Worm (Caenorhabditis elegans) whole organism, L4 larva: Measurements from ENCODE around the gene mep-1.
A peak's percentile ranks its signal among the peaks of the same experiment; 100 is the strongest.

Source experiments
- F10B5.3 ChIP-seq: sonication (generic microtip); optimal IDR thresholded peaks from 2 replicates; lab custom pipeline; 2016; ENCODE audit warnings: mild to moderate bottlenecking, missing genetic modification characterization, missing compliant biosample characterization
- F26F4.8 ChIP-seq: fragments of 200-800 bp; sonication (Bioruptor generic); conservative IDR thresholded peaks from 2 replicates; pipeline ENCODE4 v1.3.6; 2022; ENCODE audit warnings: missing genetic modification characterization, missing compliant biosample characterization
- F37D6.2 ChIP-seq: sonication (generic microtip); optimal IDR thresholded peaks from 2 replicates; lab custom pipeline; 2016; ENCODE audit warnings: mild to moderate bottlenecking, missing genetic modification characterization, missing compliant biosample characterization
- F44E2.7 ChIP-seq: fragments of 200-800 bp; sonication (Bioruptor generic); IDR thresholded peaks from 2 replicates; pipeline ENCODE4 v2.1.2; 2022; ENCODE audit warnings: missing genetic modification characterization, missing compliant biosample characterization
- T20F7.1 ChIP-seq: fragments of 200-800 bp; sonication (Bioruptor generic); optimal IDR thresholded peaks from 2 replicates; lab custom pipeline; 2018; ENCODE audit warnings: mild to moderate bottlenecking, missing genetic modification characterization, missing compliant biosample characterization
- Y48G9A.11 ChIP-seq: fragments of 200-800 bp; sonication (Bioruptor generic); IDR thresholded peaks from 2 replicates; pipeline ENCODE4 v1.3.6; 2022; ENCODE audit warnings: missing genetic modification reagents, missing genetic modification characterization, missing compliant biosample characterization
- Y75B8A.6 ChIP-seq: fragments of 200-800 bp; sonication (Bioruptor generic); IDR thresholded peaks from 2 replicates; pipeline ENCODE4 v1.3.6; 2022; ENCODE audit warnings: missing genetic modification reagents, missing genetic modification characterization, missing compliant biosample characterization
- ZK337.2 ChIP-seq: fragments of 200-800 bp; sonication (Bioruptor generic); IDR thresholded peaks from 2 replicates; pipeline ENCODE4 v1.3.6; 2022; ENCODE audit warnings: missing genetic modification reagents, missing genetic modification characterization, missing compliant biosample characterization
- aha-1 ChIP-seq: fragments of 150-350 bp; peaks from one replicate; lab custom pipeline; 2014; ENCODE audit warnings: missing biosample characterization, missing genetic modification characterization
- aly-2 ChIP-seq: sonication (generic microtip); optimal IDR thresholded peaks from 2 replicates; lab custom pipeline; 2018; ENCODE audit warnings: missing biosample characterization, missing genetic modification characterization
- attf-4 ChIP-seq: sonication (generic microtip); optimal IDR thresholded peaks from 3 replicates; lab custom pipeline; 2017; ENCODE audit warnings: missing biosample characterization, missing genetic modification characterization
- ceh-20 ChIP-seq: fragments of 200-800 bp; sonication (Bioruptor generic); IDR thresholded peaks from 2 replicates; pipeline ENCODE4 v1.3.6; 2022; ENCODE audit warnings: missing genetic modification reagents, missing genetic modification characterization, missing compliant biosample characterization
- ceh-28 ChIP-seq: fragments of 150-350 bp; optimal IDR thresholded peaks from 2 replicates; lab custom pipeline; 2014; ENCODE audit warnings: missing biosample characterization, missing genetic modification reagents, missing genetic modification characterization
- ceh-44 ChIP-seq: fragments of 200-800 bp; sonication (Bioruptor generic); IDR thresholded peaks from 2 replicates; pipeline ENCODE4 v1.3.6; 2022; ENCODE audit warnings: missing genetic modification reagents, missing genetic modification characterization, missing compliant biosample characterization
- ceh-62 ChIP-seq: sonication (generic microtip); optimal IDR thresholded peaks from 2 replicates; lab custom pipeline; 2017; ENCODE audit warnings: missing biosample characterization, missing genetic modification characterization
- cey-2 ChIP-seq: sonication (generic microtip); optimal IDR thresholded peaks from 3 replicates; lab custom pipeline; 2017; ENCODE audit warnings: missing genetic modification characterization, mild to moderate bottlenecking, missing compliant biosample characterization, antibody characterized with exemption, borderline replicate concordance; ENCODE audit not compliant: insufficient read depth
- daf-12 ChIP-seq: fragments of 150-350 bp; optimal IDR thresholded peaks from 2 replicates; lab custom pipeline; 2014; ENCODE audit warnings: missing biosample characterization, missing genetic modification reagents, missing genetic modification characterization
- daf-19 ChIP-seq: fragments of 200-800 bp; sonication (Bioruptor generic); conservative IDR thresholded peaks from 2 replicates; pipeline ENCODE4 v1.3.6; 2022; ENCODE audit warnings: missing genetic modification characterization, missing compliant biosample characterization
- dmd-6 ChIP-seq: fragments of 200-800 bp; sonication (Bioruptor generic); IDR thresholded peaks from 2 replicates; pipeline ENCODE4 v1.3.6; 2022; ENCODE audit warnings: missing genetic modification reagents, missing genetic modification characterization, missing compliant biosample characterization
- dmd-9 ChIP-seq: fragments of 200-800 bp; sonication (Bioruptor generic); IDR thresholded peaks from 2 replicates; pipeline ENCODE4 v1.3.6; 2022; ENCODE audit warnings: missing genetic modification reagents, missing genetic modification characterization, missing compliant biosample characterization
- dve-1 ChIP-seq: sonication (generic microtip); optimal IDR thresholded peaks from 2 replicates; lab custom pipeline; 2017; ENCODE audit warnings: antibody characterized with exemption, mild to moderate bottlenecking, missing genetic modification characterization, missing compliant biosample characterization; ENCODE audit not compliant: insufficient read depth
- gei-8 ChIP-seq: fragments of 200-800 bp; sonication (Bioruptor generic); optimal IDR thresholded peaks from 2 replicates; lab custom pipeline; 2018; ENCODE audit warnings: mild to moderate bottlenecking, missing genetic modification characterization, missing compliant biosample characterization
- hlh-30 ChIP-seq: sonication (generic microtip); optimal IDR thresholded peaks from 2 replicates; lab custom pipeline; 2017; ENCODE audit warnings: antibody characterized with exemption, mild to moderate bottlenecking, missing genetic modification characterization, missing compliant biosample characterization; ENCODE audit not compliant: insufficient read depth
- hmg-1.1 ChIP-seq: fragments of 200-800 bp; sonication (Bioruptor generic); IDR thresholded peaks from 2 replicates; pipeline ENCODE4 v1.3.6; 2022; ENCODE audit warnings: missing genetic modification reagents, missing genetic modification characterization, missing compliant biosample characterization
- lin-1 ChIP-seq: fragments of 200-800 bp; sonication (Bioruptor generic); IDR thresholded peaks from 2 replicates; pipeline ENCODE4 v1.3.6; 2022; ENCODE audit warnings: missing genetic modification reagents, missing genetic modification characterization, missing compliant biosample characterization
- lir-3 ChIP-seq: sonication (generic microtip); optimal IDR thresholded peaks from 2 replicates; lab custom pipeline; 2016; ENCODE audit warnings: mild to moderate bottlenecking, missing genetic modification characterization, missing compliant biosample characterization
- lsy-2 ChIP-seq, 2 experiments: fragments of 150-350 bp in 1 of 2; sonication (generic microtip) in 1 of 2; optimal IDR thresholded peaks; 2 replicates each; lab custom pipeline; 2014 to 2017; ENCODE audit warnings: missing biosample characterization in 2 of 2, missing genetic modification characterization in 2 of 2
- madf-5 ChIP-seq, 2 experiments: fragments of 200-800 bp; sonication (Bioruptor generic); IDR thresholded peaks; 2 replicates each; pipeline ENCODE4 v1.3.6; 2022; ENCODE audit warnings: missing compliant biosample characterization in 2 of 2, missing genetic modification characterization in 2 of 2
- mep-1 ChIP-seq: fragments of 150-350 bp; sonication (generic microtip); optimal IDR thresholded peaks from 3 replicates; lab custom pipeline; 2014; ENCODE audit warnings: missing biosample characterization, missing genetic modification characterization
- mxl-2 ChIP-seq: fragments of 200-800 bp; sonication (Bioruptor generic); conservative IDR thresholded peaks from 2 replicates; pipeline ENCODE4 v1.3.6; 2022; ENCODE audit warnings: missing genetic modification reagents, missing genetic modification characterization, missing compliant biosample characterization
- nhr-10 ChIP-seq: fragments of 150-350 bp; optimal IDR thresholded peaks from 2 replicates; lab custom pipeline; 2014; ENCODE audit warnings: missing biosample characterization, missing genetic modification characterization
- nhr-102 ChIP-seq: sonication (generic microtip); optimal IDR thresholded peaks from 2 replicates; lab custom pipeline; 2016; ENCODE audit warnings: mild to moderate bottlenecking, missing genetic modification characterization, moderate library complexity, missing compliant biosample characterization
- nhr-237 ChIP-seq: sonication (generic microtip); optimal IDR thresholded peaks from 2 replicates; lab custom pipeline; 2017; ENCODE audit warnings: missing biosample characterization, missing genetic modification characterization
- nhr-25 ChIP-seq: sonication (generic microtip); optimal IDR thresholded peaks from 2 replicates; lab custom pipeline; 2017; ENCODE audit warnings: missing genetic modification characterization, mild to moderate bottlenecking, missing compliant biosample characterization, antibody characterized with exemption, moderate library complexity, borderline replicate concordance; ENCODE audit not compliant: insufficient read depth
- nhr-42 ChIP-seq: fragments of 200-800 bp; sonication (Bioruptor generic); IDR thresholded peaks from 2 replicates; pipeline ENCODE4 v1.3.6; 2022; ENCODE audit warnings: missing genetic modification characterization, missing compliant biosample characterization
- nhr-6 ChIP-seq: fragments of 150-350 bp; optimal IDR thresholded peaks from 2 replicates; lab custom pipeline; 2014; ENCODE audit warnings: missing biosample characterization, missing genetic modification characterization
- nhr-76 ChIP-seq: fragments of 150-350 bp; optimal IDR thresholded peaks from 2 replicates; lab custom pipeline; 2014; ENCODE audit warnings: missing biosample characterization, missing genetic modification characterization
- pha-4 ChIP-seq, 2 experiments: fragments of 150-350 bp in 1 of 2; fragments of 200-800 bp in 1 of 2; sonication (Bioruptor generic) in 1 of 2; IDR thresholded peaks in 1 of 2; optimal IDR thresholded peaks in 1 of 2; 2 replicates each; pipeline versions ENCODE4 v1.3.6 to Lab custom; 2014 to 2022; ENCODE audit warnings: missing genetic modification characterization in 2 of 2, missing genetic modification reagents in 2 of 2, missing biosample characterization in 1 of 2, missing compliant biosample characterization in 1 of 2
- php-3 ChIP-seq: fragments of 200-800 bp; sonication (Bioruptor generic); IDR thresholded peaks from 2 replicates; pipeline ENCODE4 v1.3.6; 2022; ENCODE audit warnings: missing genetic modification reagents, missing genetic modification characterization, missing compliant biosample characterization
- pqm-1 ChIP-seq: sonication (generic microtip); optimal IDR thresholded peaks from 2 replicates; lab custom pipeline; 2017; ENCODE audit warnings: missing biosample characterization, missing genetic modification characterization
- skn-1 ChIP-seq: fragments of 150-350 bp; optimal IDR thresholded peaks from 2 replicates; lab custom pipeline; 2014; ENCODE audit warnings: missing biosample characterization, missing genetic modification characterization
- snpc-1.2 ChIP-seq: fragments of 200-800 bp; sonication (Bioruptor generic); IDR thresholded peaks from 2 replicates; pipeline ENCODE4 v1.3.6; 2022; ENCODE audit warnings: missing genetic modification reagents, missing genetic modification characterization, missing compliant biosample characterization
- snpc-4 ChIP-seq: fragments of 150-350 bp; optimal IDR thresholded peaks from 2 replicates; lab custom pipeline; 2014; ENCODE audit warnings: missing biosample characterization, missing genetic modification characterization
- spr-1 ChIP-seq: sonication (generic microtip); optimal IDR thresholded peaks from 2 replicates; lab custom pipeline; 2016; ENCODE audit warnings: mild to moderate bottlenecking, missing genetic modification characterization, missing compliant biosample characterization
- tra-1 ChIP-seq: fragments of 200-800 bp; sonication (Bioruptor generic); IDR thresholded peaks from 2 replicates; pipeline ENCODE4 v1.3.6; 2022; ENCODE audit warnings: missing genetic modification reagents, missing genetic modification characterization, missing compliant biosample characterization
- unc-39 ChIP-seq: sonication (generic microtip); optimal IDR thresholded peaks from 2 replicates; lab custom pipeline; 2017; ENCODE audit warnings: missing biosample characterization, missing genetic modification characterization
- vab-7 ChIP-seq: fragments of 200-800 bp; sonication (Bioruptor generic); IDR thresholded peaks from 2 replicates; pipeline ENCODE4 v1.3.6; 2022; ENCODE audit warnings: missing genetic modification reagents, missing genetic modification characterization, missing compliant biosample characterization
- zip-11 ChIP-seq: fragments of 200-800 bp; sonication (Bioruptor generic); IDR thresholded peaks from 2 replicates; pipeline ENCODE4 v1.3.6; 2022; ENCODE audit warnings: missing genetic modification characterization, missing compliant biosample characterization
- zip-2 ChIP-seq: fragments of 150-350 bp; optimal IDR thresholded peaks from 2 replicates; lab custom pipeline; 2014; ENCODE audit warnings: missing biosample characterization, missing genetic modification characterization

The mep-1 gene

DNA sequence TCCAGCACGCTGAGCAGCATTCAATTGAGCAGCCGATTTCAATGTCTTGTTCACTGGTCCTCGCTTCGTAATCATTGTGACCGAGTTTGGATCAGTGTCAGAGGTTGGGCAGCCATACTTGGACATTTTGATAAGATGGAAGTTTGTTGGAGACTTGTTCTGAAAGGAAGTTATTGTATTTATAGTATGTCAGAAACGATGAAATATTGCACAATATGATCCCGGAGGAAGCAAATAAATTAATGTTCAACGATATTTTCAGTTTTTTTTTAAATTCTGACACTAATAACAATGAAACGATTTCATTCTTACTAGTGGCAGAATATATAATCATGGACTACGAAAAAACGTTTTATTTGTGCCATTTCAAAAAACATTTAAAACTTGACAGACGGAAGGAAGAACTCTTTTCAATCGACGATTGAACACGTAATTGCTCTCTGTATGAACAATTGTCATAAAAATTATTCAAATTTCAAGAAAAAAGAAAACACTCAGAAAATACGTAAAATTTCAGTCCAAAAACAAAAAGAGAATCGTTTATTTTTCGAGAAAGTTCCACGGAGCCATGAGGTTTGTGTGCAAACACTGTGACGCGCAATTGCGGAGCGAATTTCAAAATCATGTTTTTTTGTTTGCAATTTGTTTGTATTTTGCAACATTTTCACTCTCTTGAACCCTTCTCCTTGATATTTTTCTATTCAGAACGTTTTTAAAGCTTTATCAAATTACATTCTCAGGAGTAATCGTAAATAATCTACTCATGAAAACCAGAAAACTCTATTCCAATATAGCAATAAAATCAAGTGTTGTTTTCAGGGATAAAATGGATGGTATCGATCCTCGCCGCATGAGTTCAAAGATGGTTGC is 44.2 kb upstream of the mep-1 start, which contains the start of the genes mbf-1 and nse-4 (continued):
- TF ChIP-seq php-3 (GFP tag; lab: Robert Waterston, UW) (no peak), dmd-6 (GFP tag; lab: Robert Waterston, UW) (peak; percentile 37; the same call in 1 of the 2 replicates), pqm-1 (tag; lab: Kevin White, UChicago) (no peak), zip-2 (tag; lab: Kevin White, UChicago) (peak; percentile 73), dmd-9 (GFP tag; lab: Robert Waterston, UW) (no peak), ZK337.2 (GFP tag; lab: Robert Waterston, UW) (no peak), nhr-237 (no peak), nhr-10 (tag; lab: Kevin White, UChicago) (no peak), nhr-42 (no peak), Y75B8A.6 (GFP tag; lab: Robert Waterston, UW) (no peak), F44E2.7 (no peak), dve-1 (peak; percentile 70), Y48G9A.11 (no peak), ceh-62 (tag; lab: Kevin White, UChicago) (no peak), T20F7.1 (GFP tag; lab: Kevin White, UChicago) (peak; percentile 75), nhr-25 (tag; lab: Kevin White, UChicago) (no peak), ceh-20 (GFP tag; lab: Robert Waterston, UW) (no peak), snpc-1.2 (GFP tag; lab: Robert Waterston, UW) (no peak), F37D6.2 (tag; lab: Kevin White, UChicago) (no peak), madf-5 (GFP tag; IDR thresholded peaks at IDR 0.05; lab: Robert Waterston, UW) (no peak), hlh-30 (tag; lab: Kevin White, UChicago) (peak; percentile 75), zip-11 (GFP tag; lab: Robert Waterston, UW) (no peak), ceh-28 (tag; lab: Kevin White, UChicago) (no peak), daf-19 (GFP tag; lab: Robert Waterston, UW) (no peak), aly-2 (tag; lab: Kevin White, UChicago) (no peak), tra-1 (GFP tag; lab: Robert Waterston, UW) (no peak), nhr-76 (tag; lab: Kevin White, UChicago) (no peak), F26F4.8 (GFP tag; lab: Robert Waterston, UW) (no peak), vab-7 (GFP tag; lab: Robert Waterston, UW) (no peak), lir-3 (tag; lab: Kevin White, UChicago) (no peak), hmg-1.1 (0 out of 2 replicates have a peak, but pooled peaks have one; percentile 26), lsy-2 (tag; optimal IDR thresholded peaks at IDR 0.05; lab: Kevin White, UChicago) (peak in 1 of 2 experiments; percentile 78), cey-2 (tag; lab: Kevin White, UChicago) (no peak), mxl-2 (GFP tag; lab: Robert Waterston, UW) (no peak), daf-12 (tag; lab: Kevin White, UChicago) (no peak), attf-4 (tag; lab: Kevin White, UChicago) (no peak), F10B5.3 (tag; lab: Kevin White, UChicago) (no peak), skn-1 (tag; lab: Kevin White, UChicago) (no peak), ceh-44 (GFP tag; lab: Robert Waterston, UW) (no peak), gei-8 (GFP tag; lab: Kevin White, UChicago) (no peak), spr-1 (no peak), nhr-6 (tag; lab: Kevin White, UChicago) (no peak), unc-39 (tag; lab: Kevin White, UChicago) (no peak), pha-4 (GFP tag; IDR thresholded peaks at IDR 0.05; lab: Robert Waterston, UW) (0 out of 2 replicates have a peak, but pooled peaks have one; percentile 12), pha-4 (tag; optimal IDR thresholded peaks at IDR 0.05; lab: Kevin White, UChicago) (peak; percentile 84), snpc-4 (tag; lab: Kevin White, UChicago) (no peak), lin-1 (GFP tag; lab: Robert Waterston, UW) (no peak), aha-1 (tag; lab: Kevin White, UChicago) (peak; percentile 80), mep-1 (tag; lab: Kevin White, UChicago) (peak; percentile 80), nhr-102 (tag; lab: Kevin White, UChicago) (no peak)
